Worm (Caenorhabditis elegans) whole organism, L4 larva: ENCODE data around the gene sdn-1.
A peak's percentile ranks its signal among the peaks of the same experiment; 100 is the strongest.

Source experiments
- D1046.2 ChIP-seq: fragments of 200-800 bp; sonication (Bioruptor generic); IDR thresholded peaks from 2 replicates; pipeline ENCODE4 v1.3.6; 2022; ENCODE audit warnings: missing genetic modification characterization, missing compliant biosample characterization
- F10B5.3 ChIP-seq: sonication (generic microtip); optimal IDR thresholded peaks from 2 replicates; lab custom pipeline; 2016; ENCODE audit warnings: mild to moderate bottlenecking, missing genetic modification characterization, missing compliant biosample characterization
- R02D3.7 ChIP-seq: fragments of 150-350 bp; sonication (generic microtip); optimal IDR thresholded peaks from 3 replicates; lab custom pipeline; 2014; ENCODE audit warnings: missing biosample characterization, missing genetic modification characterization
- Y48G9A.11 ChIP-seq: fragments of 200-800 bp; sonication (Bioruptor generic); IDR thresholded peaks from 2 replicates; pipeline ENCODE4 v1.3.6; 2022; ENCODE audit warnings: missing genetic modification reagents, missing genetic modification characterization, missing compliant biosample characterization
- aha-1 ChIP-seq: fragments of 150-350 bp; peaks from one replicate; lab custom pipeline; 2014; ENCODE audit warnings: missing biosample characterization, missing genetic modification characterization
- arid-1 ChIP-seq: fragments of 200-800 bp; sonication (Bioruptor generic); conservative IDR thresholded peaks from 2 replicates; pipeline ENCODE4 v1.3.6; 2022; ENCODE audit warnings: missing genetic modification reagents, missing genetic modification characterization, missing compliant biosample characterization
- ceh-62 ChIP-seq: sonication (generic microtip); optimal IDR thresholded peaks from 2 replicates; lab custom pipeline; 2017; ENCODE audit warnings: missing biosample characterization, missing genetic modification characterization
- ces-1 ChIP-seq: fragments of 150-350 bp; sonication (generic microtip); optimal IDR thresholded peaks from 4 replicates; lab custom pipeline; 2014; ENCODE audit warnings: missing biosample characterization, missing genetic modification reagents, missing genetic modification characterization
- cey-2 ChIP-seq: sonication (generic microtip); optimal IDR thresholded peaks from 3 replicates; lab custom pipeline; 2017; ENCODE audit warnings: missing genetic modification characterization, mild to moderate bottlenecking, missing compliant biosample characterization, antibody characterized with exemption, borderline replicate concordance; ENCODE audit not compliant: insufficient read depth
- ctbp-1 ChIP-seq: fragments of 200-800 bp; sonication (Bioruptor generic); IDR thresholded peaks from 2 replicates; pipeline ENCODE4 v1.3.6; 2022; ENCODE audit warnings: missing genetic modification reagents, missing genetic modification characterization, missing compliant biosample characterization
- daf-19 ChIP-seq: fragments of 200-800 bp; sonication (Bioruptor generic); conservative IDR thresholded peaks from 2 replicates; pipeline ENCODE4 v1.3.6; 2022; ENCODE audit warnings: missing genetic modification characterization, missing compliant biosample characterization
- dmd-6 ChIP-seq: fragments of 200-800 bp; sonication (Bioruptor generic); IDR thresholded peaks from 2 replicates; pipeline ENCODE4 v1.3.6; 2022; ENCODE audit warnings: missing genetic modification reagents, missing genetic modification characterization, missing compliant biosample characterization
- dpl-1 ChIP-seq: fragments of 150-350 bp; optimal IDR thresholded peaks from 2 replicates; lab custom pipeline; 2014; ENCODE audit warnings: missing biosample characterization, missing genetic modification reagents, missing genetic modification characterization
- fkh-10 ChIP-seq: fragments of 150-350 bp; optimal IDR thresholded peaks from 2 replicates; lab custom pipeline; 2014; ENCODE audit warnings: missing biosample characterization, missing genetic modification reagents, missing genetic modification characterization
- hif-1 ChIP-seq, 2 experiments: sonication (generic microtip); optimal IDR thresholded peaks; 2 replicates each; lab custom pipeline; 2016 to 2017; ENCODE audit warnings: missing compliant biosample characterization in 2 of 2, missing genetic modification characterization in 2 of 2, missing genetic modification reagents in 2 of 2, missing genotype in 2 of 2, mild to moderate bottlenecking in 1 of 2
- hlh-11 ChIP-seq: fragments of 200-800 bp; sonication (Bioruptor generic); optimal IDR thresholded peaks from 2 replicates; lab custom pipeline; 2018; ENCODE audit warnings: mild to moderate bottlenecking, missing genetic modification characterization, missing compliant biosample characterization
- hlh-30 ChIP-seq: sonication (generic microtip); optimal IDR thresholded peaks from 2 replicates; lab custom pipeline; 2017; ENCODE audit warnings: antibody characterized with exemption, mild to moderate bottlenecking, missing genetic modification characterization, missing compliant biosample characterization; ENCODE audit not compliant: insufficient read depth
- hmg-1.1 ChIP-seq: fragments of 200-800 bp; sonication (Bioruptor generic); IDR thresholded peaks from 2 replicates; pipeline ENCODE4 v1.3.6; 2022; ENCODE audit warnings: missing genetic modification reagents, missing genetic modification characterization, missing compliant biosample characterization
- lin-1 ChIP-seq: fragments of 200-800 bp; sonication (Bioruptor generic); IDR thresholded peaks from 2 replicates; pipeline ENCODE4 v1.3.6; 2022; ENCODE audit warnings: missing genetic modification reagents, missing genetic modification characterization, missing compliant biosample characterization
- lin-13 ChIP-seq: fragments of 150-350 bp; optimal IDR thresholded peaks from 2 replicates; lab custom pipeline; 2014; ENCODE audit warnings: missing biosample characterization, missing genetic modification reagents, missing genetic modification characterization
- lin-15B ChIP-seq: fragments of 150-350 bp; sonication (generic microtip); optimal IDR thresholded peaks from 3 replicates; lab custom pipeline; 2014; ENCODE audit warnings: missing biosample characterization, missing genetic modification characterization
- lin-39 ChIP-seq: fragments of 150-350 bp; optimal IDR thresholded peaks from 2 replicates; lab custom pipeline; 2014; ENCODE audit warnings: missing biosample characterization, missing genetic modification reagents, missing genetic modification characterization
- lsy-2 ChIP-seq, 2 experiments: fragments of 150-350 bp in 1 of 2; sonication (generic microtip) in 1 of 2; optimal IDR thresholded peaks; 2 replicates each; lab custom pipeline; 2014 to 2017; ENCODE audit warnings: missing biosample characterization in 2 of 2, missing genetic modification characterization in 2 of 2
- madf-5 ChIP-seq, 2 experiments: fragments of 200-800 bp; sonication (Bioruptor generic); IDR thresholded peaks; 2 replicates each; pipeline ENCODE4 v1.3.6; 2022; ENCODE audit warnings: missing compliant biosample characterization in 2 of 2, missing genetic modification characterization in 2 of 2
- madf-9 ChIP-seq: fragments of 200-800 bp; sonication (Bioruptor generic); conservative IDR thresholded peaks from 2 replicates; pipeline ENCODE4 v1.3.6; 2022; ENCODE audit warnings: missing genetic modification reagents, missing genetic modification characterization, missing compliant biosample characterization
- mdl-1 ChIP-seq, 2 experiments: fragments of 150-350 bp in 1 of 2; sonication (generic microtip) in 1 of 2; optimal IDR thresholded peaks; 2 replicates each; lab custom pipeline; 2014 to 2017; ENCODE audit warnings: missing biosample characterization in 2 of 2, missing genetic modification characterization in 2 of 2
- mep-1 ChIP-seq: fragments of 150-350 bp; sonication (generic microtip); optimal IDR thresholded peaks from 3 replicates; lab custom pipeline; 2014; ENCODE audit warnings: missing biosample characterization, missing genetic modification characterization
- mes-2 ChIP-seq: sonication (generic microtip); optimal IDR thresholded peaks from 2 replicates; lab custom pipeline; 2016; ENCODE audit warnings: missing genotype, mild to moderate bottlenecking, missing genetic modification characterization, missing compliant biosample characterization; ENCODE audit not compliant: poor library complexity, severe bottlenecking
- mxl-2 ChIP-seq: fragments of 200-800 bp; sonication (Bioruptor generic); conservative IDR thresholded peaks from 2 replicates; pipeline ENCODE4 v1.3.6; 2022; ENCODE audit warnings: missing genetic modification reagents, missing genetic modification characterization, missing compliant biosample characterization
- mxl-3 ChIP-seq: fragments of 200-800 bp; sonication (Bioruptor generic); optimal IDR thresholded peaks from 2 replicates; lab custom pipeline; 2018; ENCODE audit warnings: mild to moderate bottlenecking, missing genetic modification characterization, missing compliant biosample characterization
- nhr-25 ChIP-seq: sonication (generic microtip); optimal IDR thresholded peaks from 2 replicates; lab custom pipeline; 2017; ENCODE audit warnings: missing genetic modification characterization, mild to moderate bottlenecking, missing compliant biosample characterization, antibody characterized with exemption, moderate library complexity, borderline replicate concordance; ENCODE audit not compliant: insufficient read depth
- nhr-28 ChIP-seq: fragments of 150-350 bp; optimal IDR thresholded peaks from 2 replicates; lab custom pipeline; 2014; ENCODE audit warnings: missing biosample characterization, missing genetic modification characterization
- nhr-41 ChIP-seq: fragments of 200-800 bp; sonication (Bioruptor generic); IDR thresholded peaks from 2 replicates; pipeline ENCODE4 v1.3.6; 2022; ENCODE audit warnings: missing genetic modification reagents, missing genetic modification characterization, missing compliant biosample characterization
- pqm-1 ChIP-seq: sonication (generic microtip); optimal IDR thresholded peaks from 2 replicates; lab custom pipeline; 2017; ENCODE audit warnings: missing biosample characterization, missing genetic modification characterization
- rbr-2 ChIP-seq: sonication (generic microtip); optimal IDR thresholded peaks from 2 replicates; lab custom pipeline; 2016; ENCODE audit warnings: missing genotype, missing genetic modification characterization, missing compliant biosample characterization
- snpc-1.2 ChIP-seq: fragments of 200-800 bp; sonication (Bioruptor generic); IDR thresholded peaks from 2 replicates; pipeline ENCODE4 v1.3.6; 2022; ENCODE audit warnings: missing genetic modification reagents, missing genetic modification characterization, missing compliant biosample characterization
- spr-1 ChIP-seq: sonication (generic microtip); optimal IDR thresholded peaks from 2 replicates; lab custom pipeline; 2016; ENCODE audit warnings: mild to moderate bottlenecking, missing genetic modification characterization, missing compliant biosample characterization
- unc-62 ChIP-seq, 3 experiments: fragments of 150-350 bp in 1 of 3; sonication (generic microtip); optimal IDR thresholded peaks in 2 of 3; peaks in 1 of 3; 1 replicate in 1 of 3; 2 replicates in 2 of 3; lab custom pipeline; 2014 to 2017; ENCODE audit warnings: missing biosample characterization in 3 of 3, missing genetic modification characterization in 3 of 3, missing genetic modification reagents in 3 of 3, missing genotype in 1 of 3
- vab-7 ChIP-seq: fragments of 200-800 bp; sonication (Bioruptor generic); IDR thresholded peaks from 2 replicates; pipeline ENCODE4 v1.3.6; 2022; ENCODE audit warnings: missing genetic modification reagents, missing genetic modification characterization, missing compliant biosample characterization
- zfp-2 ChIP-seq: sonication (generic microtip); optimal IDR thresholded peaks from 2 replicates; lab custom pipeline; 2016; ENCODE audit warnings: mild to moderate bottlenecking, missing genetic modification characterization, missing compliant biosample characterization

Gene sdn-1

ce11 chrX:10597554-10598191, 4.5 kb upstream of the sdn-1 start:
- TF ChIP-seq arid-1, result no peak
- peak in 1 of 2 experiments; percentile 41 for TF ChIP-seq lsy-2 (tag; optimal IDR thresholded peaks at IDR 0.05; lab: Kevin White, UChicago)
- TF ChIP-seq cey-2 (tag; lab: Kevin White, UChicago), result no peak
- TF ChIP-seq lin-15B (tag; lab: Kevin White, UChicago), result no peak
- no peak for TF ChIP-seq Y48G9A.11 (GFP tag; lab: Robert Waterston, UW)
- peak; percentile 30 for TF ChIP-seq mes-2
- TF ChIP-seq hmg-1.1 (GFP tag; lab: Robert Waterston, UW), result 0 out of 2 replicates have a peak, but pooled peaks have one; percentile 23
- peak; percentile 58 for TF ChIP-seq mep-1 (tag; lab: Kevin White, UChicago)
- peak; percentile 10 for TF ChIP-seq rbr-2 (tag; lab: Kevin White, UChicago)
- 0 out of 2 replicates have a peak, but pooled peaks have one; percentile 32 for TF ChIP-seq vab-7 (GFP tag; lab: Robert Waterston, UW)
- TF ChIP-seq hlh-11 (tag; lab: Kevin White, UChicago), result peak; percentile 33
- peak; percentile 15 for TF ChIP-seq nhr-28 (tag; lab: Kevin White, UChicago)
- no peak for TF ChIP-seq lin-13 (GFP tag; lab: Kevin White, UChicago)
- peak; percentile 47 for TF ChIP-seq pqm-1

DNA sequence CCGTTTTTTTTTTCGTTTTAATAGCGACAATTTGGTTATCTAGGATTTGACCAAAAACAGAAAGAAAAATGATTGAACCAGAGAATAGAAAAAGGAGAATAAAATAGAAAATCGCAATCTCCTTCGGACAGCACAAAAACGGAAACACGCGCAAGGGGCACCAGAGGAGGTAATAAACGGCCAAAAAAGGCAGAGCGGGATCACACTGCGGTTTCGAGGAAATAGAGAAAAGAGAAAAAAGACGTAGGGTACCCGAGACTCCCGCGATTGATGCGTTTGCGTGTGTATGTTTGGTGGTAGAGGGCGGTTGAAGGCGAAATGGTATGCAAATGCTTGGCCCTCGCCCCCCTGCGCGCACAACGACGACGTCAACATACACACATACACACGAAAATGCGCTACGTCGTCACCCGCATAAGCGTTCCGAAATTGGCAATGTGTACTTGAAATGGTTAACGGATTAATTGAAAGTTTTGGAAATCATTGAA, 3.3 kb upstream of the sdn-1 start:
- peak; percentile 13 for TF ChIP-seq aha-1 (tag; lab: Kevin White, UChicago)
- TF ChIP-seq dmd-6 (GFP tag; lab: Robert Waterston, UW), result no peak
- TF ChIP-seq nhr-25 (tag; lab: Kevin White, UChicago), result no peak
- TF ChIP-seq spr-1 (tag; lab: Kevin White, UChicago), result no peak
- TF ChIP-seq zfp-2 (tag; lab: Kevin White, UChicago), result no peak
- no peak for TF ChIP-seq lin-1 (GFP tag; lab: Robert Waterston, UW)

- TF ChIP-seq mxl-3 (GFP tag; lab: Kevin White, UChicago), result no peak
- peak; percentile 50 for TF ChIP-seq fkh-10
- TF ChIP-seq ctbp-1 (GFP tag; lab: Robert Waterston, UW), result peak; percentile 53; the same call in 1 of the 2 replicates
- no peak for TF ChIP-seq vab-7 (GFP tag; lab: Robert Waterston, UW)
- TF ChIP-seq hif-1 (tag; optimal IDR thresholded peaks at IDR 0.05; lab: Kevin White, UChicago), result no peak
- TF ChIP-seq madf-9, result no peak
- no peak for TF ChIP-seq lin-39 (tag; lab: Kevin White, UChicago)
- no peak for TF ChIP-seq F10B5.3 (tag; lab: Kevin White, UChicago)
- peak in 1 of 2 experiments; percentile 60 for TF ChIP-seq unc-62 (GFP tag; optimal IDR thresholded peaks at IDR 0.05 in 1 of 2; lab: Kevin White, UChicago)
- TF ChIP-seq unc-62 (tag; optimal IDR thresholded peaks at IDR 0.05; lab: Kevin White, UChicago), result no peak
- no peak for TF ChIP-seq hlh-11 (tag; lab: Kevin White, UChicago)
- TF ChIP-seq daf-19 (GFP tag; lab: Robert Waterston, UW), result no peak
- no peak for TF ChIP-seq mxl-2
- peak; percentile 44 for TF ChIP-seq ces-1
- no peak for TF ChIP-seq R02D3.7
- TF ChIP-seq D1046.2 (GFP tag; lab: Robert Waterston, UW), result no peak
- no peak for TF ChIP-seq mdl-1 (tag; optimal IDR thresholded peaks at IDR 0.05; lab: Kevin White, UChicago)
- no peak for TF ChIP-seq hmg-1.1 (GFP tag; lab: Robert Waterston, UW)
- peak; percentile 17 for TF ChIP-seq hlh-30
- no peak for TF ChIP-seq snpc-1.2
- no peak for TF ChIP-seq madf-5 (GFP tag; IDR thresholded peaks at IDR 0.05; lab: Robert Waterston, UW)
- no peak for TF ChIP-seq dpl-1 (GFP tag; lab: Kevin White, UChicago)
- no peak for TF ChIP-seq nhr-41
- TF ChIP-seq lin-15B (tag; lab: Kevin White, UChicago), result no peak
- TF ChIP-seq ceh-62 (tag; lab: Kevin White, UChicago), result no peak
Measured at ce11 chrX:10594701-10595421, 1.7 kb upstream of the sdn-1 start.
